Worm (Caenorhabditis elegans) whole organism, L1 larva: ENCODE results near the gene C45G7.4.
A peak's percentile ranks its signal among the peaks of the same experiment; 100 is the strongest.

ENCODE experiments used
- F16B12.6 ChIP-seq: fragments of 150-350 bp; optimal IDR thresholded peaks from 2 replicates; lab custom pipeline; 2014; ENCODE audit warnings: missing biosample characterization, missing genetic modification characterization
- aha-1 ChIP-seq: fragments of 150-350 bp; optimal IDR thresholded peaks from 2 replicates; lab custom pipeline; 2014; ENCODE audit warnings: missing biosample characterization, missing genetic modification characterization
- alr-1 ChIP-seq: fragments of 200-800 bp; sonication (Bioruptor generic); optimal IDR thresholded peaks from 2 replicates; lab custom pipeline; 2018; ENCODE audit warnings: borderline replicate concordance, mild to moderate bottlenecking, missing genetic modification characterization, missing compliant biosample characterization
- aly-2 ChIP-seq: fragments of 150-350 bp; optimal IDR thresholded peaks from 2 replicates; lab custom pipeline; 2014; ENCODE audit warnings: missing biosample characterization, missing genetic modification characterization
- ama-1 ChIP-seq: fragments of 150-350 bp; optimal IDR thresholded peaks from 2 replicates; lab custom pipeline; 2014
- blmp-1 ChIP-seq: fragments of 150-350 bp; optimal IDR thresholded peaks from 2 replicates; lab custom pipeline; 2014; ENCODE audit warnings: missing biosample characterization, missing genetic modification characterization
- ceh-8 ChIP-seq: fragments of 200-800 bp; sonication (Bioruptor generic); optimal IDR thresholded peaks from 2 replicates; lab custom pipeline; 2018; ENCODE audit warnings: mild to moderate bottlenecking, missing genetic modification characterization, moderate library complexity, missing compliant biosample characterization
- ceh-82 ChIP-seq, 3 experiments: fragments of 150-350 bp in 1 of 3; sonication (generic microtip) in 2 of 3; optimal IDR thresholded peaks; 2 replicates each; lab custom pipeline; 2014 to 2017; ENCODE audit warnings: missing biosample characterization in 3 of 3, missing genetic modification characterization in 3 of 3
- ceh-88 ChIP-seq: fragments of 200-800 bp; sonication (Bioruptor generic); IDR thresholded peaks from 2 replicates; pipeline ENCODE4 v1.3.6; 2022; ENCODE audit warnings: missing genetic modification characterization, missing compliant biosample characterization
- dpl-1 ChIP-seq, 3 experiments: fragments of 150-350 bp in 2 of 3; sonication (generic microtip) in 1 of 3; optimal IDR thresholded peaks; 2 replicates each; lab custom pipeline; 2014 to 2017; ENCODE audit warnings: missing biosample characterization in 3 of 3, missing genetic modification characterization in 3 of 3, missing genetic modification reagents in 3 of 3
- dsc-1 ChIP-seq: sonication (generic microtip); optimal IDR thresholded peaks from 2 replicates; lab custom pipeline; 2016; ENCODE audit warnings: mild to moderate bottlenecking, missing genetic modification characterization, missing compliant biosample characterization
- egl-27 ChIP-seq, 2 experiments: fragments of 150-350 bp in 1 of 2; sonication (generic microtip); optimal IDR thresholded peaks; 3 replicates each; lab custom pipeline; 2017 to 2018; ENCODE audit warnings: missing biosample characterization in 2 of 2, missing genetic modification characterization in 2 of 2, missing genetic modification reagents in 2 of 2
- elt-2 ChIP-seq: sonication (generic microtip); optimal IDR thresholded peaks from 2 replicates; lab custom pipeline; 2016; ENCODE audit warnings: missing genetic modification characterization, mild to moderate bottlenecking, inconsistent platforms, missing compliant biosample characterization, missing genetic modification reagents
- fkh-10 ChIP-seq: sonication (generic microtip); optimal IDR thresholded peaks from 2 replicates; lab custom pipeline; 2017; ENCODE audit warnings: missing biosample characterization, missing genetic modification reagents, missing genetic modification characterization
- fkh-4 ChIP-seq: sonication (generic microtip); optimal IDR thresholded peaks from 2 replicates; lab custom pipeline; 2016; ENCODE audit warnings: missing compliant biosample characterization, missing genetic modification characterization, borderline replicate concordance
- fkh-8 ChIP-seq: sonication (generic microtip); optimal IDR thresholded peaks from 2 replicates; lab custom pipeline; 2016; ENCODE audit warnings: mild to moderate bottlenecking, missing genetic modification characterization, missing compliant biosample characterization
- grh-1 ChIP-seq: fragments of 200-800 bp; sonication (Bioruptor generic); IDR thresholded peaks from 2 replicates; pipeline ENCODE4 v1.3.6; 2022; ENCODE audit warnings: missing genetic modification reagents, missing genetic modification characterization, missing compliant biosample characterization
- hlh-17 ChIP-seq: fragments of 200-800 bp; sonication (Bioruptor generic); optimal IDR thresholded peaks from 2 replicates; lab custom pipeline; 2018; ENCODE audit warnings: missing genetic modification characterization, mild to moderate bottlenecking, missing compliant biosample characterization, moderate library complexity, borderline replicate concordance
- hlh-4 ChIP-seq: sonication (generic microtip); optimal IDR thresholded peaks from 2 replicates; lab custom pipeline; 2016; ENCODE audit warnings: mild to moderate bottlenecking, missing genetic modification characterization, missing compliant biosample characterization
- hpl-2 ChIP-seq: fragments of 150-350 bp; optimal IDR thresholded peaks from 2 replicates; lab custom pipeline; 2014; ENCODE audit warnings: missing biosample characterization, missing genetic modification reagents, missing genetic modification characterization
- irx-1 ChIP-seq: sonication (generic microtip); optimal IDR thresholded peaks from 2 replicates; lab custom pipeline; 2016; ENCODE audit warnings: missing genetic modification characterization, missing compliant biosample characterization
- isw-1 ChIP-seq: fragments of 200-800 bp; sonication (Bioruptor generic); IDR thresholded peaks from 2 replicates; pipeline ENCODE4 v1.3.6; 2022; ENCODE audit warnings: missing genetic modification characterization, missing compliant biosample characterization
- lin-39 ChIP-seq: fragments of 150-350 bp; optimal IDR thresholded peaks from 2 replicates; lab custom pipeline; 2014; ENCODE audit warnings: missing biosample characterization, missing genetic modification reagents, missing genetic modification characterization
- lsy-2 ChIP-seq, 2 experiments: fragments of 150-350 bp; optimal IDR thresholded peaks; 2 replicates each; lab custom pipeline; 2014; ENCODE audit warnings: missing biosample characterization in 2 of 2, missing genetic modification characterization in 2 of 2
- mdl-1 ChIP-seq, 2 experiments: fragments of 150-350 bp; optimal IDR thresholded peaks; 2 replicates each; lab custom pipeline; 2014 to 2017; ENCODE audit warnings: missing biosample characterization in 2 of 2, missing genetic modification characterization in 2 of 2, inconsistent platforms in 1 of 2
- mef-2 ChIP-seq: fragments of 150-350 bp; optimal IDR thresholded peaks from 2 replicates; lab custom pipeline; 2014; ENCODE audit warnings: missing biosample characterization, missing genetic modification characterization
- nhr-19 ChIP-seq: fragments of 200-800 bp; sonication (Bioruptor generic); conservative IDR thresholded peaks from 2 replicates; pipeline ENCODE4 v1.3.6; 2022; ENCODE audit warnings: missing genetic modification characterization, missing compliant biosample characterization
- nhr-20 ChIP-seq: sonication (generic microtip); optimal IDR thresholded peaks from 2 replicates; lab custom pipeline; 2016; ENCODE audit warnings: mild to moderate bottlenecking, missing genetic modification characterization, missing compliant biosample characterization
- nhr-71 ChIP-seq: sonication (generic microtip); optimal IDR thresholded peaks from 2 replicates; lab custom pipeline; 2016; ENCODE audit warnings: mild to moderate bottlenecking, missing genetic modification characterization, moderate library complexity, missing compliant biosample characterization
- nhr-76 ChIP-seq: sonication (generic microtip); optimal IDR thresholded peaks from 2 replicates; lab custom pipeline; 2017; ENCODE audit warnings: missing biosample characterization, missing genetic modification characterization
- pax-3 ChIP-seq: fragments of 200-800 bp; sonication (Bioruptor generic); optimal IDR thresholded peaks from 2 replicates; lab custom pipeline; 2018; ENCODE audit warnings: mild to moderate bottlenecking, missing genetic modification characterization, moderate library complexity, missing compliant biosample characterization
- pqm-1 ChIP-seq: sonication (generic microtip); optimal IDR thresholded peaks from 3 replicates; lab custom pipeline; 2017; ENCODE audit warnings: missing biosample characterization, missing genetic modification characterization
- skn-1 ChIP-seq: fragments of 150-350 bp; optimal IDR thresholded peaks from 2 replicates; lab custom pipeline; 2014; ENCODE audit warnings: missing biosample characterization, missing genetic modification characterization
- snpc-4 ChIP-seq: fragments of 150-350 bp; optimal IDR thresholded peaks from 2 replicates; lab custom pipeline; 2014; ENCODE audit warnings: missing biosample characterization, missing genetic modification characterization
- sox-4 ChIP-seq: sonication (generic microtip); optimal IDR thresholded peaks from 2 replicates; lab custom pipeline; 2016; ENCODE audit warnings: missing genetic modification characterization, missing compliant biosample characterization
- sptf-1 ChIP-seq: fragments of 150-350 bp; optimal IDR thresholded peaks from 2 replicates; lab custom pipeline; 2014; ENCODE audit warnings: missing biosample characterization, missing genetic modification characterization
- sup-37 ChIP-seq: fragments of 200-800 bp; sonication (Bioruptor generic); optimal IDR thresholded peaks from 2 replicates; lab custom pipeline; 2018; ENCODE audit warnings: mild to moderate bottlenecking, missing genetic modification characterization, missing compliant biosample characterization
- swsn-7 ChIP-seq: sonication (generic microtip); optimal IDR thresholded peaks from 2 replicates; lab custom pipeline; 2016; ENCODE audit warnings: missing genetic modification characterization, missing compliant biosample characterization
- tbx-2 ChIP-seq: sonication (generic microtip); optimal IDR thresholded peaks from 2 replicates; lab custom pipeline; 2016; ENCODE audit warnings: missing genetic modification characterization, missing compliant biosample characterization
- tlp-1 ChIP-seq: fragments of 150-350 bp; optimal IDR thresholded peaks from 2 replicates; lab custom pipeline; 2014; ENCODE audit warnings: missing biosample characterization, missing genetic modification characterization
- unc-130 ChIP-seq: fragments of 150-350 bp; optimal IDR thresholded peaks from 2 replicates; lab custom pipeline; 2017; ENCODE audit warnings: missing biosample characterization, missing genetic modification characterization, inconsistent platforms
- unc-30 ChIP-seq: sonication (generic microtip); optimal IDR thresholded peaks from 2 replicates; lab custom pipeline; 2017; ENCODE audit warnings: missing biosample characterization, missing genetic modification characterization
- unc-62 ChIP-seq: fragments of 150-350 bp; optimal IDR thresholded peaks from 2 replicates; lab custom pipeline; 2014; ENCODE audit warnings: missing biosample characterization, missing genetic modification reagents, missing genetic modification characterization
- unc-86 ChIP-seq: sonication (generic microtip); optimal IDR thresholded peaks from 2 replicates; lab custom pipeline; 2016; ENCODE audit warnings: missing genetic modification characterization, missing compliant biosample characterization
- xbp-1 ChIP-seq: sonication (generic microtip); optimal IDR thresholded peaks from 2 replicates; lab custom pipeline; 2016; ENCODE audit warnings: missing genetic modification characterization, missing compliant biosample characterization
- zag-1 ChIP-seq: fragments of 150-350 bp; optimal IDR thresholded peaks from 2 replicates; lab custom pipeline; 2014; ENCODE audit warnings: missing biosample characterization, missing genetic modification characterization
- zip-4 ChIP-seq: fragments of 200-800 bp; sonication (Bioruptor generic); optimal IDR thresholded peaks from 2 replicates; lab custom pipeline; 2018; ENCODE audit warnings: mild to moderate bottlenecking, missing genetic modification characterization, moderate library complexity, missing compliant biosample characterization
- ztf-4 ChIP-seq: fragments of 150-350 bp; optimal IDR thresholded peaks from 2 replicates; lab custom pipeline; 2014; ENCODE audit warnings: missing biosample characterization, missing genetic modification characterization

The C45G7.4 gene

DNA sequence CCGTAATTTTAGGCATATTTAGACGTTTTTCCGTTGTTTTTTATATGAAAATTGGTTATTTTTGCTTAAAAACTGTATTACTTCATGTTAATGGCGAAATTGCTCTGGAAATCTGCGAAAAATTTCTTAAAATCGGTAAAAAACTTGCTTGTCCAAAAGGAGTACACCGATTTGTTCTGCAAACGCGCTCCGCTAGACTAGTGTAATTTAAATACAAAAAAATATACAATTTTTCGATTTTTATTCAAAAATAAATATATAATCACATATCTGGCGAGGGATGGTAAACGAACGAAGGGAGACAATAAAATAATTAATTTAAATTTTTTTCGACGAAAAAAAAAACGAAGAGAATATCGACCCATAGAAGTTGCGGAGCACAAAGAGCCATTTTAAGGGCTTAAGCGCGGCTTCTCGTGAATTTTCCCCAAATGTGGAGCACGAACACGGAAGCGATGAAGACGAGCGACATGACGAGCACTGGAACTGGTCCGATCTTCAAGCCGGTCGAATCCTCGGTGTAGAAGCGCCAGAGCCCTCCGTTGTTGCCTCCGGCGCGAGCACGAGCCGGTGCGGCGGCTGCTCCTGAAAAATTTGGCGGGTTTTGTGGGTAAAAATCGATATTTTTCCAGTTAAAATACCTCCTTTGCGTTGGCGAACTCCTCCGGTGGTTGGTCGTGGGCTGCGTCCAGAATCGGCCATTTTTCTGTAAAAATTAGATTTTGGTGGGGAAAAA lies 44.7 kb upstream of the C45G7.4 start, which contains the start of gene sec-61.B (continued):
- no peak for TF ChIP-seq xbp-1
- TF ChIP-seq ztf-4 (tag; lab: Kevin White, UChicago), result peak; percentile 55
- TF ChIP-seq skn-1 (tag; lab: Kevin White, UChicago), result no peak
- TF ChIP-seq tbx-2 (tag; lab: Kevin White, UChicago), result no peak
- TF ChIP-seq elt-2 (tag; lab: Kevin White, UChicago), result no peak
- no peak for TF ChIP-seq ama-1
- TF ChIP-seq nhr-19, result 0 out of 2 replicates have a peak, but pooled peaks have one; percentile 2
- no peak for TF ChIP-seq aly-2 (tag; lab: Kevin White, UChicago)
- TF ChIP-seq tlp-1 (tag; lab: Kevin White, UChicago), result no peak
- TF ChIP-seq fkh-10 (GFP tag; lab: Kevin White, UChicago), result no peak
- no peak for TF ChIP-seq ceh-82 (tag; optimal IDR thresholded peaks at IDR 0.05; lab: Kevin White, UChicago)
- no peak for TF ChIP-seq hlh-4
- peak in 1 of 3 experiments; percentile 0 for TF ChIP-seq dpl-1 (GFP tag; optimal IDR thresholded peaks at IDR 0.05; lab: Kevin White, UChicago)
- no peak for TF ChIP-seq sox-4
- peak; percentile 32 to 41 for TF ChIP-seq lsy-2 (tag; optimal IDR thresholded peaks at IDR 0.05; lab: Kevin White, UChicago)

DNA sequence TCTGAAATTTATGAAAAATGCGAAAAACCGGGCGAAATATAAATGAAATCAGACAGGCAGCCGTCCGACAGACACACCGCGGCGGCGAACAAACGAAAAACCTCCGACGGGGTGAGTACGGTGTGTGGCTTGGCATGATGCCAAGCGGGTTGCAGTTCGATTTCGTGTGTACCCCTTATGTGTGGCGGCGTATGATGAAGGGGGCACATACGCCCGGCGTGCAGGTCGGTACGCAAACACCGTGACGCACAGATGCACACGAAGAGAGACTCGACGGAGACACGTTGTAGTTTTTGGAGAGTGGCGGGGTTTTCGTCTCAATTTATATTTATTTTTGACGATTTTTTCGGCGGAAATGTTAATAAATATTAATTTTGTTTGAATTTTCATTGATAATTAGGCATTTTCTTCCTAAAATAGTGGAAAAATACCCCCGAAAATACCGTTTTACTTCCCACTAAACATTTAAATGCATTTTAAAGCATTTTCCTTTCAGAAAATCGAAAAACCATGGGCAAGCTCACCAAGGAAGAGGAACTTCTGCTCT lies 43.8 kb upstream of the C45G7.4 start, which contains the start of gene trap-3:
Gene trap-3, plus strand, starts transcription at position 497 of the 547 bp plus-strand sequence.
- peak; percentile 55 for TF ChIP-seq fkh-4
- peak; percentile 92 for TF ChIP-seq ceh-8
- TF ChIP-seq sup-37 (GFP tag; lab: Kevin White, UChicago), result peak; percentile 91
- peak; percentile 85 for TF ChIP-seq zip-4
- TF ChIP-seq nhr-71 (tag; lab: Kevin White, UChicago), result peak; percentile 98
- no peak for TF ChIP-seq nhr-76 (tag; lab: Kevin White, UChicago)
- TF ChIP-seq unc-30 (tag; lab: Kevin White, UChicago), result no peak
- TF ChIP-seq lsy-2 (tag; optimal IDR thresholded peaks at IDR 0.05; lab: Kevin White, UChicago), result peak; percentile 97 to 98
- TF ChIP-seq skn-1 (tag; lab: Kevin White, UChicago), result peak; percentile 81
- peak; percentile 82 for TF ChIP-seq snpc-4 (tag; lab: Kevin White, UChicago)
- peak; percentile 99 for TF ChIP-seq F16B12.6
- TF ChIP-seq unc-130 (tag; lab: Kevin White, UChicago), result peak; percentile 96
- peak; percentile 93 for TF ChIP-seq grh-1 (GFP tag; lab: Robert Waterston, UW)
- TF ChIP-seq aha-1 (tag; lab: Kevin White, UChicago), result peak; percentile 86
- peak; percentile 76 for TF ChIP-seq lin-39
- peak; percentile 95 for TF ChIP-seq unc-86 (tag; lab: Kevin White, UChicago)
- TF ChIP-seq pqm-1 (tag; lab: Kevin White, UChicago), result peak; percentile 39
- peak; percentile 88 for TF ChIP-seq elt-2 (tag; lab: Kevin White, UChicago)
- peak; percentile 97 for TF ChIP-seq xbp-1
- no peak for TF ChIP-seq unc-62
- peak; percentile 96 for TF ChIP-seq fkh-8 (tag; lab: Kevin White, UChicago)
- TF ChIP-seq pax-3 (tag; lab: Kevin White, UChicago), result peak; percentile 91
- TF ChIP-seq dsc-1 (tag; lab: Kevin White, UChicago), result peak; percentile 93
- peak; percentile 83 for TF ChIP-seq fkh-10 (GFP tag; lab: Kevin White, UChicago)
- TF ChIP-seq irx-1 (tag; lab: Kevin White, UChicago), result peak; percentile 92
- peak; percentile 85 for TF ChIP-seq hpl-2 (GFP tag; lab: Kevin White, UChicago)
- TF ChIP-seq dpl-1 (GFP tag; optimal IDR thresholded peaks at IDR 0.05; lab: Kevin White, UChicago), result peak; percentile 81 to 86 (median 86)
- peak; percentile 96 for TF ChIP-seq tbx-2 (tag; lab: Kevin White, UChicago)
- TF ChIP-seq zag-1 (tag; lab: Kevin White, UChicago), result no peak
- TF ChIP-seq alr-1 (tag; lab: Kevin White, UChicago), result no peak
- no peak for TF ChIP-seq egl-27 (tag; optimal IDR thresholded peaks at IDR 0.05; lab: Kevin White, UChicago)
- TF ChIP-seq isw-1, result peak; percentile 94
- peak; percentile 74 for TF ChIP-seq blmp-1 (tag; lab: Kevin White, UChicago)
- TF ChIP-seq sptf-1 (tag; lab: Kevin White, UChicago), result no peak
- no peak for TF ChIP-seq hlh-4
- TF ChIP-seq nhr-20 (tag; lab: Kevin White, UChicago), result peak; percentile 97
- TF ChIP-seq swsn-7, result peak; percentile 96
- TF ChIP-seq hlh-17 (GFP tag; lab: Kevin White, UChicago), result no peak
- TF ChIP-seq ceh-88, result peak; percentile 82
- peak; percentile 47 for TF ChIP-seq mef-2 (tag; lab: Kevin White, UChicago)
- TF ChIP-seq mdl-1 (tag; optimal IDR thresholded peaks at IDR 0.05; lab: Kevin White, UChicago), result peak in 1 of 2 experiments; percentile 96
